Worm (Caenorhabditis elegans) whole organism, late embryonic: Measurements from ENCODE around the gene nhr-283.

Experiments
- C08G9.2 ChIP-seq: sonication (generic microtip); optimal IDR thresholded peaks from 2 replicates; lab custom pipeline; 2016; ENCODE audit warnings: mild to moderate bottlenecking, missing genetic modification characterization, moderate library complexity, missing compliant biosample characterization
- T23F11.4 ChIP-seq: fragments of 200-800 bp; sonication (Bioruptor generic); optimal IDR thresholded peaks from 2 replicates; lab custom pipeline; 2018; ENCODE audit warnings: mild to moderate bottlenecking, missing genetic modification characterization, missing compliant biosample characterization
- ahr-1 ChIP-seq: sonication (generic microtip); optimal IDR thresholded peaks from 2 replicates; lab custom pipeline; 2016; ENCODE audit warnings: missing genetic modification characterization, missing compliant biosample characterization
- ama-1 ChIP-seq: fragments of 150-350 bp; optimal IDR thresholded peaks from 2 replicates; lab custom pipeline; 2014
- ceh-19 ChIP-seq: fragments of 200-800 bp; sonication (Bioruptor generic); optimal IDR thresholded peaks from 2 replicates; lab custom pipeline; 2018; ENCODE audit warnings: mild to moderate bottlenecking, missing genetic modification characterization, missing compliant biosample characterization
- ceh-22 ChIP-seq: sonication (generic microtip); optimal IDR thresholded peaks from 2 replicates; lab custom pipeline; 2017; ENCODE audit warnings: missing biosample characterization, missing genetic modification characterization
- ceh-24 ChIP-seq: sonication (generic microtip); optimal IDR thresholded peaks from 2 replicates; lab custom pipeline; 2016; ENCODE audit warnings: mild to moderate bottlenecking, missing genetic modification characterization, missing compliant biosample characterization
- ceh-48 ChIP-seq: sonication (generic microtip); optimal IDR thresholded peaks from 2 replicates; lab custom pipeline; 2016; ENCODE audit warnings: missing genetic modification characterization, inconsistent platforms, missing compliant biosample characterization
- dmd-4 ChIP-seq: sonication (generic microtip); optimal IDR thresholded peaks from 2 replicates; lab custom pipeline; 2016; ENCODE audit warnings: borderline replicate concordance, missing genetic modification characterization, missing compliant biosample characterization
- elt-2 ChIP-seq: sonication (generic microtip); optimal IDR thresholded peaks from 2 replicates; lab custom pipeline; 2016; ENCODE audit warnings: missing genetic modification reagents, missing genetic modification characterization, missing compliant biosample characterization
- elt-4 ChIP-seq: sonication (generic microtip); optimal IDR thresholded peaks from 2 replicates; lab custom pipeline; 2016; ENCODE audit warnings: missing genetic modification characterization, missing compliant biosample characterization
- eyg-1 ChIP-seq: sonication (generic microtip); optimal IDR thresholded peaks from 2 replicates; lab custom pipeline; 2016; ENCODE audit warnings: missing genotype, missing genetic modification characterization, missing compliant biosample characterization
- gmeb-2 ChIP-seq: sonication (generic microtip); optimal IDR thresholded peaks from 2 replicates; lab custom pipeline; 2016; ENCODE audit warnings: missing genetic modification characterization, inconsistent platforms, missing compliant biosample characterization
- hlh-30 ChIP-seq: sonication (generic microtip); optimal IDR thresholded peaks from 2 replicates; lab custom pipeline; 2017; ENCODE audit warnings: antibody characterized with exemption, missing genetic modification characterization, missing compliant biosample characterization; ENCODE audit not compliant: insufficient read depth
- hlh-6 ChIP-seq: sonication (generic microtip); optimal IDR thresholded peaks from 2 replicates; lab custom pipeline; 2016; ENCODE audit warnings: missing genotype, missing genetic modification characterization, missing compliant biosample characterization
- hlh-8 ChIP-seq: sonication (generic microtip); optimal IDR thresholded peaks from 2 replicates; lab custom pipeline; 2016; ENCODE audit warnings: missing genotype, missing genetic modification characterization, missing compliant biosample characterization
- lim-6 ChIP-seq: sonication (generic microtip); optimal IDR thresholded peaks from 2 replicates; lab custom pipeline; 2016; ENCODE audit warnings: missing genetic modification characterization, missing compliant biosample characterization
- lin-11 ChIP-seq: fragments of 200-800 bp; sonication (Bioruptor generic); optimal IDR thresholded peaks from 2 replicates; lab custom pipeline; 2018; ENCODE audit warnings: mild to moderate bottlenecking, missing genetic modification characterization, missing compliant biosample characterization
- madf-2 ChIP-seq: sonication (generic microtip); optimal IDR thresholded peaks from 2 replicates; lab custom pipeline; 2017; ENCODE audit warnings: missing genetic modification characterization, missing compliant biosample characterization
- npax-4 ChIP-seq: sonication (generic microtip); optimal IDR thresholded peaks from 2 replicates; lab custom pipeline; 2016; ENCODE audit warnings: missing genetic modification characterization, missing compliant biosample characterization
- odd-2 ChIP-seq: sonication (generic microtip); optimal IDR thresholded peaks from 2 replicates; lab custom pipeline; 2017; ENCODE audit warnings: antibody characterized with exemption, mild to moderate bottlenecking, missing genetic modification characterization, missing compliant biosample characterization
- pat-9 ChIP-seq: fragments of 200-800 bp; sonication (Bioruptor generic); optimal IDR thresholded peaks from 2 replicates; lab custom pipeline; 2018; ENCODE audit warnings: mild to moderate bottlenecking, missing genetic modification characterization, moderate library complexity, missing compliant biosample characterization
- pha-2 ChIP-seq: sonication (generic microtip); optimal IDR thresholded peaks from 2 replicates; lab custom pipeline; 2017; ENCODE audit warnings: mild to moderate bottlenecking, missing genetic modification characterization, missing compliant biosample characterization
- pha-4 ChIP-seq: fragments of 150-350 bp; optimal IDR thresholded peaks from 2 replicates; lab custom pipeline; 2018; ENCODE audit warnings: missing biosample characterization, missing genetic modification reagents, missing genetic modification characterization
- pqm-1 ChIP-seq: sonication (generic microtip); optimal IDR thresholded peaks from 2 replicates; lab custom pipeline; 2016; ENCODE audit warnings: missing genetic modification characterization, missing compliant biosample characterization
- ref-2 ChIP-seq: sonication (generic microtip); optimal IDR thresholded peaks from 2 replicates; lab custom pipeline; 2016; ENCODE audit warnings: missing genetic modification characterization, missing compliant biosample characterization
- sdc-2 ChIP-seq: sonication (generic microtip); optimal IDR thresholded peaks from 2 replicates; lab custom pipeline; 2016; ENCODE audit warnings: missing genotype, missing genetic modification characterization, missing compliant biosample characterization
- sox-2 ChIP-seq: fragments of 200-800 bp; sonication (Bioruptor generic); IDR thresholded peaks from 2 replicates; pipeline ENCODE4 v1.3.6; 2022; ENCODE audit warnings: missing genetic modification reagents, missing genetic modification characterization, missing compliant biosample characterization
- tbx-7 ChIP-seq: sonication (generic microtip); optimal IDR thresholded peaks from 2 replicates; lab custom pipeline; 2016; ENCODE audit warnings: missing genotype, missing genetic modification characterization, missing compliant biosample characterization
- ttx-3 ChIP-seq: sonication (generic microtip); optimal IDR thresholded peaks from 2 replicates; lab custom pipeline; 2016; ENCODE audit warnings: missing genetic modification reagents, missing genetic modification characterization, missing compliant biosample characterization
- unc-42 ChIP-seq: sonication (generic microtip); optimal IDR thresholded peaks from 2 replicates; lab custom pipeline; 2016; ENCODE audit warnings: missing genotype, missing genetic modification characterization, missing compliant biosample characterization
- unc-55 ChIP-seq: sonication (generic microtip); optimal IDR thresholded peaks from 2 replicates; lab custom pipeline; 2017; ENCODE audit warnings: missing biosample characterization, missing genetic modification reagents, missing genetic modification characterization
- ztf-16 ChIP-seq: sonication (generic microtip); optimal IDR thresholded peaks from 2 replicates; lab custom pipeline; 2017; ENCODE audit warnings: missing genetic modification characterization, missing compliant biosample characterization

nhr-283 gene

ce11 chrV:15792409-15792808 lies 15.9 kb upstream of the nhr-283 start, which contains the start of gene T26E4.4:
Gene T26E4.4 (minus strand): TSS chrV:15792509.
- no peak for TF ChIP-seq pat-9 (tag; lab: Kevin White, UChicago)
- TF ChIP-seq dmd-4 = no peak
- no peak for TF ChIP-seq sdc-2 (tag; lab: Kevin White, UChicago)
- TF ChIP-seq C08G9.2 (tag; lab: Kevin White, UChicago) = no peak

ce11 chrV:15782494-15782893 lies 5.9 kb upstream of the nhr-283 start, which contains the start of gene T26E4.3:
Gene T26E4.3 (plus strand): TSS chrV:15782794.
- TF ChIP-seq hlh-30 = no peak

ce11 chrV:15781086-15781485 lies 4.5 kb upstream of the nhr-283 start, which contains the start of gene T26E4.2:
Gene T26E4.2 (plus strand): TSS chrV:15781386.
- TF ChIP-seq pqm-1 (tag; lab: Kevin White, UChicago) (no peak), ceh-22 (tag; lab: Kevin White, UChicago) (no peak), odd-2 (tag; lab: Kevin White, UChicago) (no peak)

- TF ChIP-seq madf-2 (tag; lab: Kevin White, UChicago) = no peak
- TF ChIP-seq hlh-8 (tag; lab: Kevin White, UChicago) = no peak
- TF ChIP-seq ceh-19 (GFP tag; lab: Kevin White, UChicago) = no peak
- no peak for TF ChIP-seq pha-2
- no peak for TF ChIP-seq ama-1 (lab: Kevin White, UChicago)
- TF ChIP-seq tbx-7 (tag; lab: Kevin White, UChicago) = no peak
- no peak for TF ChIP-seq ahr-1
These were observed 2.7 kb upstream of the nhr-283 start, which contains the start of the genes nhr-285 and irld-52 for ce11 chrV:15779128-15779729. Gene nhr-285 (minus strand): TSS chrV:15779228. Gene irld-52 (plus strand): TSS chrV:15779679.

ce11 chrV:15773941-15774340 lies 2.6 kb downstream of the nhr-283 start:
- no peak for TF ChIP-seq ceh-24
- TF ChIP-seq eyg-1 (tag; lab: Kevin White, UChicago) = no peak
- TF ChIP-seq npax-4 (tag; lab: Kevin White, UChicago) = no peak
- TF ChIP-seq ztf-16 (tag; lab: Kevin White, UChicago) = no peak
- TF ChIP-seq C08G9.2 (tag; lab: Kevin White, UChicago) = no peak
- TF ChIP-seq lim-6 (tag; lab: Kevin White, UChicago) = no peak
- TF ChIP-seq T23F11.4 = no peak
- no peak for TF ChIP-seq pha-2
- TF ChIP-seq ceh-48 = no peak
- TF ChIP-seq pha-4 = no peak
- no peak for TF ChIP-seq unc-42
- TF ChIP-seq hlh-6 = no peak
- no peak for TF ChIP-seq sox-2

ce11 chrV:15773141-15773540 lies 3.4 kb downstream of the nhr-283 start, which contains the start of gene nhr-60:
Gene nhr-60 (minus strand): TSS chrV:15773241.
- no peak for TF ChIP-seq ztf-16 (tag; lab: Kevin White, UChicago)
- no peak for TF ChIP-seq odd-2 (tag; lab: Kevin White, UChicago)
- TF ChIP-seq elt-4 (tag; lab: Kevin White, UChicago) = no peak
- TF ChIP-seq elt-2 = no peak
- TF ChIP-seq ref-2 (tag; lab: Kevin White, UChicago) = no peak
- no peak for TF ChIP-seq ttx-3 (tag; lab: Kevin White, UChicago)
- no peak for TF ChIP-seq lim-6 (tag; lab: Kevin White, UChicago)
- no peak for TF ChIP-seq ama-1 (lab: Kevin White, UChicago)
- TF ChIP-seq unc-55 (GFP tag; lab: Kevin White, UChicago) = no peak
- TF ChIP-seq lin-11 (tag; lab: Kevin White, UChicago) = no peak
- no peak for TF ChIP-seq gmeb-2 (tag; lab: Kevin White, UChicago)
